Fruit fly (Drosophila melanogaster): ENCODE data around the gene CG15446.

DNA sequence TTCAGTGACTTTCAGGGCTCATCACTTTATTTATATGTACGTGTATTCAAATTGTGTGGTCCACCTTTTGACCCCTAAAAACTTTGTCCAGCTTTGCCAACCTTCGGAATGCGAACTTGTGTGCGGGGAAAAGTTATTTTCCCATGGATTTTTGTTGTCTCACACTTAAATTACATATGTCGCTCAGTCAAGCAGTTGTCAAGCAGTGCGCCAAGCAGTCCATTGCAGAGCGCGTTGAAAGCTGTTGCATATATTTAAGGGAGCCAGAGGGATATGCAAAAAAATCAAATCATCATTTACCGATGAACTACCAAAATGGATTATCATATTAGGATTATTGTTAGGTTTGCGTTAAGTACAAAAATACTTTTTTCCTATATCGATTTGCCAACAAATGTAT is 18.8 kb downstream of the CG15446 start:
- TF ChIP-seq ttk (optimal IDR thresholded peaks at IDR 0.05) (no peak), insv (optimal IDR thresholded peaks at IDR 0.05) (no peak), Myc (optimal IDR thresholded peaks at IDR 0.05) (no peak), Sin3A (optimal IDR thresholded peaks at IDR 0.05) (no peak), psq (optimal IDR thresholded peaks at IDR 0.05) (no peak)
